Worm (Caenorhabditis elegans): ENCODE results near the gene arg-1.

arg-1 gene

ce11 chrX:1837703-1838102 is 51.0 kb downstream of the arg-1 start (continued):
- peak; percentile 30 for TF ChIP-seq lir-3 (tag; optimal IDR thresholded peaks at IDR 0.05)
- no peak for TF ChIP-seq zag-1 (tag; optimal IDR thresholded peaks at IDR 0.05)
- peak; percentile 82 for TF ChIP-seq D1046.2 (GFP tag; IDR thresholded peaks at IDR 0.05)
- TF ChIP-seq nhr-102 (tag; optimal IDR thresholded peaks at IDR 0.05), result peak; percentile 56
- no peak for TF ChIP-seq dpl-1 (GFP tag; optimal IDR thresholded peaks at IDR 0.05)
- TF ChIP-seq R02D3.7 (tag; optimal IDR thresholded peaks at IDR 0.05), result no peak
- TF ChIP-seq ama-1 (optimal IDR thresholded peaks at IDR 0.05), result no peak
- TF ChIP-seq ceh-62 (tag; optimal IDR thresholded peaks at IDR 0.05), result no peak
- TF ChIP-seq ctbp-1 (GFP tag; IDR thresholded peaks at IDR 0.05), result peak; percentile 55; the same call in 1 of the 2 replicates
- no peak for TF ChIP-seq nhr-28 (tag; optimal IDR thresholded peaks at IDR 0.05)
- no peak for TF ChIP-seq egl-27 (tag; optimal IDR thresholded peaks at IDR 0.05)
- no peak for TF ChIP-seq zfp-2 (tag; optimal IDR thresholded peaks at IDR 0.05)
- TF ChIP-seq nhr-48 (tag; optimal IDR thresholded peaks at IDR 0.05), result peak; percentile 2
- peak; percentile 64; the same call in 1 of the 2 replicates for TF ChIP-seq ceh-44 (GFP tag; IDR thresholded peaks at IDR 0.05)
- TF ChIP-seq nhr-76 (tag; optimal IDR thresholded peaks at IDR 0.05), result no peak
- no peak for TF ChIP-seq lin-39 (tag; optimal IDR thresholded peaks at IDR 0.05)
- no peak for TF ChIP-seq ceh-28 (tag; optimal IDR thresholded peaks at IDR 0.05)
- no peak for TF ChIP-seq mdl-1 (tag; optimal IDR thresholded peaks at IDR 0.05)
- peak; percentile 83 for TF ChIP-seq mes-2 (tag; optimal IDR thresholded peaks at IDR 0.05; ENCODE audit: poor library complexity, severe bottlenecking)
- TF ChIP-seq ces-1 (GFP tag; optimal IDR thresholded peaks at IDR 0.05), result no peak
- no peak for TF ChIP-seq fos-1 (tag; optimal IDR thresholded peaks at IDR 0.05)
- peak; percentile 47 for TF ChIP-seq mxl-3 (GFP tag; optimal IDR thresholded peaks at IDR 0.05)
- TF ChIP-seq daf-16 (GFP tag; optimal IDR thresholded peaks at IDR 0.05), result peak; percentile 2 to 74
- no peak for TF ChIP-seq daf-16 (tag; optimal IDR thresholded peaks at IDR 0.05)
- peak; percentile 75 for TF ChIP-seq Y75B8A.6 (GFP tag; IDR thresholded peaks at IDR 0.05)
- no peak for TF ChIP-seq fkh-10 (GFP tag; optimal IDR thresholded peaks at IDR 0.05)
- TF ChIP-seq nhr-111 (GFP tag; optimal IDR thresholded peaks at IDR 0.05), result no peak
- TF ChIP-seq snpc-1.2 (GFP tag; IDR thresholded peaks at IDR 0.05), result peak; percentile 84
- TF ChIP-seq daf-8 (GFP tag; IDR thresholded peaks at IDR 0.05), result no peak
- TF ChIP-seq nhr-77 (tag; optimal IDR thresholded peaks at IDR 0.05), result no peak
- peak; percentile 52 for TF ChIP-seq rbr-2 (tag; optimal IDR thresholded peaks at IDR 0.05)
- no peak for TF ChIP-seq dve-1 (tag; optimal IDR thresholded peaks at IDR 0.05; ENCODE audit: insufficient read depth)
- no peak for TF ChIP-seq cey-2 (tag; optimal IDR thresholded peaks at IDR 0.05; ENCODE audit: borderline replicate concordance, insufficient read depth)
- TF ChIP-seq aly-2 (tag; optimal IDR thresholded peaks at IDR 0.05), result no peak
- TF ChIP-seq unc-62 (GFP tag; optimal IDR thresholded peaks at IDR 0.05 in 1 of 2), result no peak
- TF ChIP-seq unc-62 (tag; optimal IDR thresholded peaks at IDR 0.05), result no peak
- TF ChIP-seq skn-1 (tag; optimal IDR thresholded peaks at IDR 0.05), result no peak
- TF ChIP-seq nhr-41 (GFP tag; IDR thresholded peaks at IDR 0.05), result peak; percentile 73; the same call in 1 of the 2 replicates
- TF ChIP-seq madf-9 (GFP tag; conservative IDR thresholded peaks at IDR 0.05), result peak; percentile 62

All from whole organism, L4 larva.